Fruit fly (Drosophila melanogaster) whole organism, embryonic: ENCODE results near the gene Vti1b.
A peak's percentile ranks its signal among the peaks of the same experiment; 100 is the strongest.

Experiments used
- ATbp ChIP-seq: fragments of 200-800 bp; sonication (Bioruptor generic); optimal IDR thresholded peaks from 2 replicates; lab custom pipeline; 2017; ENCODE audit warnings: missing biosample characterization, mild to moderate bottlenecking, missing genetic modification characterization, missing genetic modification reagents
- Ada2b ChIP-seq: fragments of 200-800 bp; sonication (Bioruptor generic); IDR thresholded peaks from 2 replicates; pipeline ENCODE4 v1.3.6; 2022; ENCODE audit warnings: missing biosample characterization, missing genetic modification characterization
- Atf3 ChIP-seq: fragments of 200-800 bp; sonication (Bioruptor generic); optimal IDR thresholded peaks from 3 replicates; lab custom pipeline; 2016; ENCODE audit warnings: missing biosample characterization, missing genetic modification characterization
- CG10979 ChIP-seq: fragments of 200-800 bp; sonication (Bioruptor generic); optimal IDR thresholded peaks from 2 replicates; lab custom pipeline; 2018; ENCODE audit warnings: missing biosample characterization, mild to moderate bottlenecking, missing genetic modification characterization, moderate library complexity
- CG11093 ChIP-seq: fragments of 200-800 bp; sonication (Bioruptor generic); IDR thresholded peaks from 3 replicates; pipeline ENCODE4 v1.3.6; 2022; ENCODE audit warnings: missing biosample characterization, missing genetic modification characterization
- CG14710 ChIP-seq: fragments of 200-800 bp; sonication (Bioruptor generic); optimal IDR thresholded peaks from 3 replicates; lab custom pipeline; 2019; ENCODE audit warnings: missing biosample characterization, mild to moderate bottlenecking, missing genetic modification characterization, moderate library complexity
- CG15269 ChIP-seq: fragments of 200-800 bp; sonication (Bioruptor generic); optimal IDR thresholded peaks from 2 replicates; lab custom pipeline; 2018; ENCODE audit warnings: missing biosample characterization, mild to moderate bottlenecking, missing genetic modification characterization, moderate library complexity
- CG15479 ChIP-seq: fragments of 200-800 bp; sonication (Bioruptor generic); optimal IDR thresholded peaks from 3 replicates; lab custom pipeline; 2019; ENCODE audit warnings: missing biosample characterization, mild to moderate bottlenecking, missing genetic modification characterization, moderate library complexity
- CG1602 ChIP-seq: fragments of 200-800 bp; sonication (Bioruptor generic); optimal IDR thresholded peaks from 3 replicates; lab custom pipeline; 2016; ENCODE audit warnings: missing biosample characterization, missing genetic modification characterization
- CG18476 ChIP-seq: fragments of 200-800 bp; sonication (Bioruptor generic); optimal IDR thresholded peaks from 2 replicates; lab custom pipeline; 2016; ENCODE audit warnings: missing biosample characterization, mild to moderate bottlenecking, missing genetic modification characterization
- CG2120 ChIP-seq: fragments of 200-800 bp; sonication (Bioruptor generic); optimal IDR thresholded peaks from 3 replicates; lab custom pipeline; 2016; ENCODE audit warnings: missing biosample characterization, missing genetic modification characterization
- CG31224 ChIP-seq: fragments of 200-800 bp; sonication (Bioruptor generic); IDR thresholded peaks from 2 replicates; pipeline ENCODE4 v1.3.6; 2022; ENCODE audit warnings: missing biosample characterization, missing genetic modification characterization
- CG31441 ChIP-seq: fragments of 200-800 bp; sonication (Bioruptor generic); IDR thresholded peaks from 2 replicates; pipeline ENCODE4 v1.3.6; 2022; ENCODE audit warnings: missing biosample characterization, missing genetic modification characterization
- CG3838 ChIP-seq: fragments of 200-800 bp; sonication (Bioruptor generic); optimal IDR thresholded peaks from 3 replicates; lab custom pipeline; 2016; ENCODE audit warnings: missing biosample characterization, missing genetic modification characterization
- CG4617 ChIP-seq: fragments of 200-800 bp; sonication (Bioruptor generic); optimal IDR thresholded peaks from 3 replicates; lab custom pipeline; 2016; ENCODE audit warnings: missing biosample characterization, missing genetic modification characterization, borderline replicate concordance
- CG4730 ChIP-seq: fragments of 200-800 bp; sonication (Bioruptor generic); IDR thresholded peaks from 2 replicates; pipeline ENCODE4 v1.3.6; 2022; ENCODE audit warnings: missing biosample characterization, missing genetic modification characterization
- CG7556 ChIP-seq: fragments of 200-800 bp; sonication (Bioruptor generic); optimal IDR thresholded peaks from 2 replicates; lab custom pipeline; 2017; ENCODE audit warnings: missing biosample characterization, mild to moderate bottlenecking, missing genetic modification characterization
- CG7928 ChIP-seq: fragments of 200-800 bp; sonication (Bioruptor generic); optimal IDR thresholded peaks from 2 replicates; lab custom pipeline; 2017; ENCODE audit warnings: missing biosample characterization, mild to moderate bottlenecking, missing genetic modification characterization
- CG9437 ChIP-seq: fragments of 200-800 bp; sonication (Bioruptor generic); optimal IDR thresholded peaks from 2 replicates; lab custom pipeline; 2018; ENCODE audit warnings: missing biosample characterization, mild to moderate bottlenecking, missing genetic modification characterization
- CG9932 ChIP-seq: fragments of 200-800 bp; sonication (Bioruptor generic); IDR thresholded peaks from 2 replicates; pipeline ENCODE4 v1.3.6; 2022; ENCODE audit warnings: missing biosample characterization, missing genetic modification characterization
- CHES-1-like ChIP-seq: fragments of 200-800 bp; sonication (Bioruptor generic); optimal IDR thresholded peaks from 2 replicates; lab custom pipeline; 2016; ENCODE audit warnings: missing biosample characterization, missing genetic modification characterization
- Deaf1 ChIP-seq: fragments of 200-800 bp; optimal IDR thresholded peaks from 3 replicates; lab custom pipeline; 2019; ENCODE audit warnings: missing biosample characterization, mild to moderate bottlenecking, missing genetic modification characterization, moderate library complexity
- Fer1 ChIP-seq: fragments of 200-800 bp; sonication (Bioruptor generic); optimal IDR thresholded peaks from 2 replicates; lab custom pipeline; 2017; ENCODE audit warnings: missing biosample characterization, mild to moderate bottlenecking, missing genetic modification characterization
- GATAe ChIP-seq: fragments of 200-800 bp; sonication (Bioruptor generic); conservative IDR thresholded peaks from 2 replicates; pipeline ENCODE4 v1.3.6; 2022; ENCODE audit warnings: missing biosample characterization, missing genetic modification characterization
- HLH4C ChIP-seq: fragments of 200-800 bp; sonication (Bioruptor generic); IDR thresholded peaks from 3 replicates; pipeline ENCODE4 v1.3.6; 2022; ENCODE audit warnings: missing biosample characterization, missing genetic modification characterization; ENCODE audit not compliant: partially characterized antibody
- Hey ChIP-seq: fragments of 200-800 bp; sonication (Bioruptor generic); optimal IDR thresholded peaks from 3 replicates; lab custom pipeline; 2018; ENCODE audit warnings: missing biosample characterization, mild to moderate bottlenecking, missing genetic modification characterization
- Hr3 ChIP-seq: fragments of 200-800 bp; sonication (Bioruptor generic); optimal IDR thresholded peaks from 3 replicates; lab custom pipeline; 2016; ENCODE audit warnings: missing biosample characterization, missing genetic modification characterization
- PHDP ChIP-seq: fragments of 200-800 bp; sonication (Bioruptor generic); optimal IDR thresholded peaks from 3 replicates; lab custom pipeline; 2018; ENCODE audit warnings: missing biosample characterization, mild to moderate bottlenecking, missing genetic modification characterization, moderate library complexity
- Pdp1 ChIP-seq, 2 experiments: fragments of 200-800 bp; sonication (Bioruptor generic); optimal IDR thresholded peaks; 3 replicates each; lab custom pipeline; 2016; ENCODE audit warnings: missing biosample characterization in 2 of 2, missing genetic modification characterization in 2 of 2, mild to moderate bottlenecking in 1 of 2, moderate library complexity in 1 of 2
- Side ChIP-seq: fragments of 200-800 bp; sonication (Bioruptor generic); optimal IDR thresholded peaks from 2 replicates; lab custom pipeline; 2016; ENCODE audit warnings: missing biosample characterization, missing genetic modification characterization
- Stat92E ChIP-seq, 3 experiments: fragments of >200 bp in 2 of 3; fragments of 200-800 bp in 1 of 3; sonication (Bioruptor generic) in 1 of 3; optimal IDR thresholded peaks; 2 replicates each; lab custom pipeline; 2017 to 2019; ENCODE audit warnings: missing biosample characterization in 3 of 3, missing genetic modification characterization in 3 of 3, mild to moderate bottlenecking in 1 of 3, moderate library complexity in 1 of 3
- Taf1 ChIP-seq: fragments of 200-800 bp; sonication (Bioruptor generic); IDR thresholded peaks from 2 replicates; pipeline ENCODE4 v1.3.6; 2022; ENCODE audit warnings: missing biosample characterization, missing genetic modification characterization
- bigmax ChIP-seq: fragments of 200-800 bp; sonication (Bioruptor generic); optimal IDR thresholded peaks from 2 replicates; lab custom pipeline; 2018; ENCODE audit warnings: missing biosample characterization, mild to moderate bottlenecking, missing genetic modification characterization
- bowl ChIP-seq: fragments of 200-800 bp; sonication (Bioruptor generic); IDR thresholded peaks from 2 replicates; pipeline ENCODE4 v1.3.6; 2022; ENCODE audit warnings: missing biosample characterization, missing genetic modification characterization
- crp ChIP-seq, 2 experiments: fragments of 200-800 bp; sonication (Bioruptor generic); optimal IDR thresholded peaks; 2 replicates in 1 of 2; 3 replicates in 1 of 2; lab custom pipeline; 2017; ENCODE audit warnings: missing biosample characterization in 2 of 2, missing genetic modification characterization in 2 of 2, mild to moderate bottlenecking in 1 of 2, moderate library complexity in 1 of 2
- dpn ChIP-seq, 2 experiments: fragments of 200-800 bp; sonication (Bioruptor generic); optimal IDR thresholded peaks; 3 replicates each; lab custom pipeline; 2016; ENCODE audit warnings: missing biosample characterization in 2 of 2, missing genetic modification characterization in 2 of 2
- fd64A ChIP-seq: fragments of 200-800 bp; sonication (Bioruptor generic); optimal IDR thresholded peaks from 3 replicates; lab custom pipeline; 2018; ENCODE audit warnings: missing biosample characterization, mild to moderate bottlenecking, missing genetic modification characterization
- her ChIP-seq: fragments of 200-800 bp; sonication (Bioruptor generic); optimal IDR thresholded peaks from 2 replicates; lab custom pipeline; 2016; ENCODE audit warnings: missing biosample characterization, missing genetic modification characterization
- jing ChIP-seq: fragments of 200-800 bp; sonication (Bioruptor generic); optimal IDR thresholded peaks from 2 replicates; lab custom pipeline; 2018; ENCODE audit warnings: missing biosample characterization, mild to moderate bottlenecking, missing genetic modification characterization
- luna ChIP-seq: fragments of 200-800 bp; sonication (Bioruptor generic); optimal IDR thresholded peaks from 2 replicates; lab custom pipeline; 2016; ENCODE audit warnings: missing biosample characterization, missing genetic modification characterization
- nerfin-1 ChIP-seq: fragments of 200-800 bp; sonication (Bioruptor generic); optimal IDR thresholded peaks from 3 replicates; lab custom pipeline; 2019; ENCODE audit warnings: missing biosample characterization, mild to moderate bottlenecking, missing genetic modification characterization, moderate library complexity
- odd ChIP-seq: fragments of 200-800 bp; sonication (Bioruptor generic); optimal IDR thresholded peaks from 2 replicates; lab custom pipeline; 2017; ENCODE audit warnings: missing biosample characterization, mild to moderate bottlenecking, missing genetic modification characterization
- peb ChIP-seq: fragments of 200-800 bp; sonication (Bioruptor generic); IDR thresholded peaks from 2 replicates; pipeline ENCODE4 v1.3.6; 2022; ENCODE audit warnings: missing biosample characterization, missing genetic modification characterization
- sim ChIP-seq: fragments of 200-800 bp; sonication (Bioruptor generic); IDR thresholded peaks from 2 replicates; pipeline ENCODE4 v1.3.6; 2022; ENCODE audit warnings: missing biosample characterization, missing genetic modification characterization
- slp2 ChIP-seq: fragments of 200-800 bp; sonication (Bioruptor generic); optimal IDR thresholded peaks from 2 replicates; lab custom pipeline; 2016; ENCODE audit warnings: missing biosample characterization, missing genetic modification characterization
- sna ChIP-seq: fragments of 200-800 bp; sonication (Bioruptor generic); IDR thresholded peaks from 2 replicates; pipeline ENCODE4 v1.3.6; 2022; ENCODE audit warnings: missing biosample characterization, missing genetic modification characterization; ENCODE audit not compliant: partially characterized antibody
- tll ChIP-seq, 2 experiments: fragments of 200-800 bp in 1 of 2; fragments of >200 bp in 1 of 2; sonication (Bioruptor generic) in 1 of 2; optimal IDR thresholded peaks; 2 replicates each; lab custom pipeline; 2017 to 2019; ENCODE audit warnings: missing biosample characterization in 2 of 2, missing genetic modification characterization in 2 of 2, mild to moderate bottlenecking in 1 of 2, moderate library complexity in 1 of 2
- usp ChIP-seq: fragments of >200 bp; optimal IDR thresholded peaks from 2 replicates; lab custom pipeline; 2017; ENCODE audit warnings: missing biosample characterization, missing genetic modification characterization
- zfh2 ChIP-seq: fragments of 200-800 bp; sonication (Bioruptor generic); optimal IDR thresholded peaks from 2 replicates; lab custom pipeline; 2016; ENCODE audit warnings: missing biosample characterization, missing genetic modification characterization

Vti1b gene

DNA sequence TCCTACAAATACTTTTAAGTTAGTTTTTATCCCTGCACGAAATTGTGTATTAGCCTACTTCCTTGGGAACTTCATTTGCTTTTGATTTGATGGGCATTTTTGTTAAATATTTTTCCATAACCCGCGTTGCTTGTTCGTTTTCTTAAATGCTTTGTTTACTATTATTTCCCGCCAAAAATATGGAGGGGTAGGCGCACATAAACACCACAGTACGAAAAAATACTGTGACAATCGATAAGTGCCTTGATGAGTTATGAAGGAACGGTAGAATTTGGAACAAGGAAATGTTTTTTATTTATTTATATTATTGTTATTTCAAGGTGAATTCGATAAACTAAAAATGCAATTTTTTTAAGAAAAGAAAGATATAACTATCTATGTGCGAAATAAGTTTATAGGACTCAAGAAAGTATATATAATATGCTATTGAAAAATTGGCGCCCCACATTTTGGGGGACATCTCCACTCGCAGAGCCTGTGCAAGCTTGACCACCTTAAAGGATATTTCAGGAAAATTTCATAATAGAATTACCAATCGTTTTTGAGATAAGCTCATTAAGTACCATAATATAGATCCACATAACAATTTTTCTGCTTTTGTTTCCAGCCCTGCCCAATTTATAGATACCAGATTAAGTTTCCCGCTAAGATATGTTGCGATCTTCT, 30.7 kb upstream of the Vti1b start, which contains the start of the genes WRNexo and Nup43 (continued):
- no peak for TF ChIP-seq PHDP
- peak; percentile 43 for TF ChIP-seq slp2 (GFP tag; lab: Kevin White, UChicago)
- no peak for TF ChIP-seq jing (GFP tag; lab: Kevin White, UChicago)
- TF ChIP-seq peb (GFP tag; lab: Robert Waterston, UW) = no peak
- TF ChIP-seq CG10979 (tag; lab: Kevin White, UChicago) = peak; percentile 9
- no peak for TF ChIP-seq tll (GFP tag; optimal IDR thresholded peaks at IDR 0.05; lab: Kevin White, UChicago)
- no peak for TF ChIP-seq luna (GFP tag; lab: Kevin White, UChicago)
- TF ChIP-seq CG15269 = no peak
- no peak for TF ChIP-seq CG4617 (GFP tag; lab: Kevin White, UChicago)
- TF ChIP-seq CG2120 (GFP tag; lab: Kevin White, UChicago) = peak; percentile 55
- no peak for TF ChIP-seq CG18476 (GFP tag; lab: Kevin White, UChicago)
- TF ChIP-seq usp (GFP tag; lab: Kevin White, UChicago) = no peak
- TF ChIP-seq CG4730 (GFP tag; lab: Robert Waterston, UW) = no peak
- no peak for TF ChIP-seq sna
- TF ChIP-seq HLH4C (GFP tag; lab: Robert Waterston, UW) = no peak
- peak; percentile 87 for TF ChIP-seq CG7928 (GFP tag; lab: Kevin White, UChicago)
- TF ChIP-seq zfh2 (GFP tag; lab: Kevin White, UChicago) = peak; percentile 52
- no peak for TF ChIP-seq Hey (tag; lab: Kevin White, UChicago)
- no peak for TF ChIP-seq bigmax (GFP tag; lab: Kevin White, UChicago)
- no peak for TF ChIP-seq ATbp (GFP tag; lab: Kevin White, UChicago)
- peak; percentile 34 for TF ChIP-seq CG9437 (GFP tag; lab: Kevin White, UChicago)
- peak; percentile 49 for TF ChIP-seq Hr3
- TF ChIP-seq CHES-1-like (GFP tag; lab: Kevin White, UChicago) = peak; percentile 41
- no peak for TF ChIP-seq crp (GFP tag; optimal IDR thresholded peaks at IDR 0.05; lab: Kevin White, UChicago)
- TF ChIP-seq Pdp1 (GFP tag; optimal IDR thresholded peaks at IDR 0.05; lab: Kevin White, UChicago) = peak; percentile 9 to 50
- peak; percentile 36 for TF ChIP-seq CG1602
- no peak for TF ChIP-seq odd (GFP tag; lab: Kevin White, UChicago)
- no peak for TF ChIP-seq fd64A (GFP tag; lab: Kevin White, UChicago)
- no peak for TF ChIP-seq CG15479 (GFP tag; lab: Kevin White, UChicago)
- TF ChIP-seq CG14710 = peak; percentile 51
- TF ChIP-seq her = no peak
- no peak for TF ChIP-seq GATAe (GFP tag; lab: Robert Waterston, UW)
- no peak for TF ChIP-seq Deaf1 (tag; lab: Kevin White, UChicago)
- peak; percentile 55 for TF ChIP-seq CG31224 (GFP tag; lab: Robert Waterston, UW)
- peak; percentile 62 for TF ChIP-seq CG9932 (GFP tag; lab: Robert Waterston, UW)
- TF ChIP-seq nerfin-1 = peak; percentile 14
- no peak for TF ChIP-seq Taf1
- no peak for TF ChIP-seq CG3838 (GFP tag; lab: Kevin White, UChicago)
- no peak for TF ChIP-seq Fer1 (GFP tag; lab: Kevin White, UChicago)
- TF ChIP-seq CG7556 (GFP tag; lab: Kevin White, UChicago) = no peak
- peak; percentile 43; the same call in 1 of the 2 replicates for TF ChIP-seq CG31441 (GFP tag; lab: Robert Waterston, UW)
- TF ChIP-seq sim (GFP tag; lab: Robert Waterston, UW) = no peak
- TF ChIP-seq dpn (GFP tag; optimal IDR thresholded peaks at IDR 0.05; lab: Kevin White, UChicago) = peak; percentile 33 to 51
- TF ChIP-seq CG11093 (GFP tag; lab: Robert Waterston, UW) = no peak
- TF ChIP-seq Atf3 = peak; percentile 29
- TF ChIP-seq bowl (GFP tag; lab: Robert Waterston, UW) = no peak
- TF ChIP-seq Side (GFP tag; lab: Kevin White, UChicago) = no peak
- TF ChIP-seq Ada2b = peak; percentile 46; the same call in 1 of the 2 replicates
- TF ChIP-seq Stat92E (GFP tag; optimal IDR thresholded peaks at IDR 0.05; lab: Kevin White, UChicago) = no peak
